Worm (Caenorhabditis elegans) whole organism, young adult: Measurements from ENCODE around the gene egl-10.

ENCODE experiments used
- B0019.2 ChIP-seq: fragments of 200-800 bp; sonication (Bioruptor generic); conservative IDR thresholded peaks from 2 replicates; pipeline ENCODE4 v1.3.6; 2022; ENCODE audit warnings: missing genetic modification reagents, missing genetic modification characterization, missing compliant biosample characterization
- B0035.1 ChIP-seq: sonication (generic microtip); optimal IDR thresholded peaks from 2 replicates; lab custom pipeline; 2016; ENCODE audit warnings: missing genetic modification characterization, mild to moderate bottlenecking, missing compliant biosample characterization, missing genotype, missing genetic modification reagents
- B0336.3 ChIP-seq: fragments of 200-800 bp; sonication (Bioruptor generic); IDR thresholded peaks from 2 replicates; pipeline ENCODE4 v1.3.6; 2022; ENCODE audit warnings: missing genetic modification characterization, missing compliant biosample characterization
- C06A6.2 ChIP-seq: fragments of 200-800 bp; sonication (Bioruptor generic); conservative IDR thresholded peaks from 2 replicates; pipeline ENCODE4 v1.3.6; 2022; ENCODE audit warnings: missing genetic modification characterization, missing compliant biosample characterization
- C17E4.6 ChIP-seq: fragments of 200-800 bp; sonication (Bioruptor generic); IDR thresholded peaks from 2 replicates; pipeline ENCODE4 v1.3.6; 2022; ENCODE audit warnings: missing genetic modification reagents, missing genetic modification characterization, missing compliant biosample characterization
- F10E7.11 ChIP-seq: sonication (generic microtip); optimal IDR thresholded peaks from 2 replicates; lab custom pipeline; 2017; ENCODE audit warnings: mild to moderate bottlenecking, missing genetic modification characterization, moderate library complexity, missing compliant biosample characterization
- F23B12.7 ChIP-seq: sonication (generic microtip); optimal IDR thresholded peaks from 2 replicates; lab custom pipeline; 2017; ENCODE audit warnings: missing genetic modification characterization, mild to moderate bottlenecking, missing compliant biosample characterization, antibody characterized with exemption, moderate library complexity; ENCODE audit not compliant: insufficient read depth
- F37B4.10 ChIP-seq: fragments of 200-800 bp; sonication (Bioruptor generic); IDR thresholded peaks from 2 replicates; pipeline ENCODE4 v1.3.6; 2022; ENCODE audit warnings: missing genetic modification characterization, missing compliant biosample characterization
- K12H6.12 ChIP-seq: fragments of 200-800 bp; sonication (Bioruptor generic); optimal IDR thresholded peaks from 2 replicates; lab custom pipeline; 2018; ENCODE audit warnings: mild to moderate bottlenecking, missing genetic modification characterization, missing compliant biosample characterization
- T07F8.4 ChIP-seq: sonication (generic microtip); optimal IDR thresholded peaks from 2 replicates; lab custom pipeline; 2016; ENCODE audit warnings: mild to moderate bottlenecking, missing genetic modification characterization, moderate library complexity, missing compliant biosample characterization
- Y53F4B.3 ChIP-seq: fragments of 200-800 bp; sonication (Bioruptor generic); IDR thresholded peaks from 2 replicates; pipeline ENCODE4 v1.3.6; 2022; ENCODE audit warnings: missing genetic modification reagents, missing genetic modification characterization, missing compliant biosample characterization
- Y53G8AR.9 ChIP-seq: fragments of 200-800 bp; sonication (Bioruptor generic); conservative IDR thresholded peaks from 2 replicates; pipeline ENCODE4 v1.3.6; 2022; ENCODE audit warnings: missing genetic modification reagents, missing genetic modification characterization, missing compliant biosample characterization
- Y67H2A.10 ChIP-seq: fragments of 200-800 bp; sonication (Bioruptor generic); conservative IDR thresholded peaks from 2 replicates; pipeline ENCODE4 v1.3.6; 2022; ENCODE audit warnings: missing genetic modification reagents, missing genetic modification characterization, missing compliant biosample characterization
- attf-5 ChIP-seq: fragments of 200-800 bp; sonication (Bioruptor generic); optimal IDR thresholded peaks from 2 replicates; lab custom pipeline; 2018; ENCODE audit warnings: mild to moderate bottlenecking, missing genetic modification characterization, missing compliant biosample characterization
- bed-2 ChIP-seq: fragments of 200-800 bp; sonication (Bioruptor generic); IDR thresholded peaks from 2 replicates; pipeline ENCODE4 v1.3.6; 2022; ENCODE audit warnings: missing genetic modification reagents, missing genetic modification characterization, missing compliant biosample characterization
- cebp-2 ChIP-seq: fragments of 200-800 bp; sonication (Bioruptor generic); IDR thresholded peaks from 2 replicates; pipeline ENCODE4 v1.3.6; 2022; ENCODE audit warnings: missing genetic modification characterization, missing compliant biosample characterization
- ceh-58 ChIP-seq: fragments of 200-800 bp; sonication (Bioruptor generic); IDR thresholded peaks from 2 replicates; pipeline ENCODE4 v1.3.6; 2022; ENCODE audit warnings: missing genetic modification characterization, missing compliant biosample characterization
- ceh-79 ChIP-seq: sonication (generic microtip); optimal IDR thresholded peaks from 2 replicates; lab custom pipeline; 2017; ENCODE audit warnings: mild to moderate bottlenecking, missing genetic modification characterization, missing compliant biosample characterization
- ceh-91 ChIP-seq: fragments of 200-800 bp; sonication (Bioruptor generic); IDR thresholded peaks from 2 replicates; pipeline ENCODE4 v1.3.6; 2022; ENCODE audit warnings: missing genetic modification reagents, missing genetic modification characterization, missing compliant biosample characterization
- chd-7 ChIP-seq: sonication (generic microtip); optimal IDR thresholded peaks from 2 replicates; lab custom pipeline; 2016; ENCODE audit warnings: mild to moderate bottlenecking, missing genetic modification characterization, moderate library complexity, missing compliant biosample characterization
- dpl-1 ChIP-seq: fragments of 150-350 bp; optimal IDR thresholded peaks from 2 replicates; lab custom pipeline; 2014; ENCODE audit warnings: missing biosample characterization, missing genetic modification reagents, missing genetic modification characterization
- fkh-3 ChIP-seq: sonication (generic microtip); optimal IDR thresholded peaks from 2 replicates; lab custom pipeline; 2016; ENCODE audit warnings: mild to moderate bottlenecking, missing genetic modification characterization, missing compliant biosample characterization
- gei-17 ChIP-seq: fragments of 200-800 bp; sonication (Bioruptor generic); optimal IDR thresholded peaks from 2 replicates; lab custom pipeline; 2018; ENCODE audit warnings: mild to moderate bottlenecking, missing genetic modification characterization, missing compliant biosample characterization
- let-526 ChIP-seq: fragments of 200-800 bp; sonication (Bioruptor generic); IDR thresholded peaks from 2 replicates; pipeline ENCODE4 v1.3.6; 2022; ENCODE audit warnings: missing genetic modification reagents, missing genetic modification characterization, missing compliant biosample characterization
- let-607 ChIP-seq, 2 experiments: fragments of 200-800 bp in 1 of 2; sonication (Bioruptor generic) in 1 of 2; sonication (generic microtip) in 1 of 2; optimal IDR thresholded peaks; 2 replicates each; lab custom pipeline; 2016 to 2018; ENCODE audit warnings: mild to moderate bottlenecking in 2 of 2, missing compliant biosample characterization in 2 of 2, missing genetic modification characterization in 2 of 2, moderate library complexity in 2 of 2, missing genotype in 1 of 2
- lin-35 ChIP-seq, 3 experiments: fragments of 150-350 bp in 2 of 3; sonication (generic microtip) in 1 of 3; optimal IDR thresholded peaks; 2 replicates each; lab custom pipeline; 2014 to 2018; ENCODE audit warnings: missing biosample characterization in 3 of 3, missing genetic modification characterization in 3 of 3, missing genetic modification reagents in 3 of 3
- lin-40 ChIP-seq: sonication (generic microtip); optimal IDR thresholded peaks from 2 replicates; lab custom pipeline; 2016; ENCODE audit warnings: missing genetic modification characterization, mild to moderate bottlenecking, missing compliant biosample characterization, missing genotype, missing genetic modification reagents
- lin-54 ChIP-seq: fragments of 200-800 bp; sonication (Bioruptor generic); optimal IDR thresholded peaks from 2 replicates; lab custom pipeline; 2018; ENCODE audit warnings: mild to moderate bottlenecking, missing genetic modification characterization, missing compliant biosample characterization
- lsl-1 ChIP-seq: fragments of 200-800 bp; sonication (Bioruptor generic); optimal IDR thresholded peaks from 2 replicates; lab custom pipeline; 2018; ENCODE audit warnings: mild to moderate bottlenecking, missing genetic modification characterization, moderate library complexity, missing compliant biosample characterization
- lsy-27 ChIP-seq: sonication (generic microtip); optimal IDR thresholded peaks from 2 replicates; lab custom pipeline; 2017; ENCODE audit warnings: missing genetic modification characterization, mild to moderate bottlenecking, missing compliant biosample characterization, antibody characterized with exemption, missing genotype, borderline replicate concordance; ENCODE audit not compliant: insufficient read depth
- madf-3 ChIP-seq: fragments of 200-800 bp; sonication (Bioruptor generic); IDR thresholded peaks from 2 replicates; pipeline ENCODE4 v1.3.6; 2022; ENCODE audit warnings: missing genetic modification reagents, missing genetic modification characterization, missing compliant biosample characterization
- mes-4 ChIP-seq: sonication (generic microtip); optimal IDR thresholded peaks from 2 replicates; lab custom pipeline; 2016; ENCODE audit warnings: missing genotype, missing genetic modification characterization, missing compliant biosample characterization
- nfya-1 ChIP-seq: sonication (generic microtip); optimal IDR thresholded peaks from 2 replicates; lab custom pipeline; 2017; ENCODE audit warnings: antibody characterized with exemption, missing compliant biosample characterization, missing genetic modification characterization, borderline replicate concordance; ENCODE audit not compliant: insufficient read depth
- nfya-2 ChIP-seq: fragments of 200-800 bp; sonication (Bioruptor generic); IDR thresholded peaks from 2 replicates; pipeline ENCODE4 v1.3.6; 2022; ENCODE audit warnings: missing genetic modification reagents, missing genetic modification characterization, missing compliant biosample characterization
- nhr-120 ChIP-seq: fragments of 200-800 bp; sonication (Bioruptor generic); IDR thresholded peaks from 2 replicates; pipeline ENCODE4 v1.3.6; 2022; ENCODE audit warnings: missing genetic modification characterization, missing compliant biosample characterization
- nhr-179 ChIP-seq: sonication (generic microtip); optimal IDR thresholded peaks from 2 replicates; lab custom pipeline; 2016; ENCODE audit warnings: mild to moderate bottlenecking, missing genetic modification characterization, missing compliant biosample characterization
- nhr-90 ChIP-seq: sonication (generic microtip); optimal IDR thresholded peaks from 2 replicates; lab custom pipeline; 2016; ENCODE audit warnings: missing genotype, mild to moderate bottlenecking, missing genetic modification characterization, missing compliant biosample characterization
- rcor-1 ChIP-seq: fragments of 200-800 bp; sonication (Bioruptor generic); IDR thresholded peaks from 2 replicates; pipeline ENCODE4 v1.3.6; 2022; ENCODE audit warnings: missing genetic modification reagents, missing genetic modification characterization, missing compliant biosample characterization
- rec-8 ChIP-seq, 2 experiments: sonication (generic microtip); optimal IDR thresholded peaks; 2 replicates each; lab custom pipeline; 2016; ENCODE audit warnings: mild to moderate bottlenecking in 2 of 2, missing genetic modification characterization in 2 of 2, missing genetic modification reagents in 2 of 2, missing genotype in 2 of 2, missing biosample characterization in 1 of 2, missing compliant biosample characterization in 1 of 2, moderate library complexity in 1 of 2
- rpc-1 ChIP-seq, 2 experiments: fragments of 150-350 bp in 1 of 2; sonication (generic microtip) in 1 of 2; optimal IDR thresholded peaks; 2 replicates each; lab custom pipeline; 2014 to 2018; ENCODE audit warnings: missing biosample characterization in 1 of 2, missing genetic modification characterization in 1 of 2, missing genetic modification reagents in 1 of 2, missing genotype in 1 of 2
- snpc-1.1 ChIP-seq: sonication (generic microtip); optimal IDR thresholded peaks from 2 replicates; lab custom pipeline; 2017; ENCODE audit warnings: missing genetic modification characterization, mild to moderate bottlenecking, missing compliant biosample characterization, antibody characterized with exemption, moderate library complexity, missing genotype, missing genetic modification reagents; ENCODE audit not compliant: insufficient read depth
- sptf-2 ChIP-seq: fragments of 200-800 bp; sonication (Bioruptor generic); optimal IDR thresholded peaks from 2 replicates; lab custom pipeline; 2018; ENCODE audit warnings: mild to moderate bottlenecking, missing genetic modification characterization, missing compliant biosample characterization
- ztf-18 ChIP-seq: sonication (generic microtip); optimal IDR thresholded peaks from 2 replicates; lab custom pipeline; 2016; ENCODE audit warnings: missing genotype, mild to moderate bottlenecking, missing genetic modification characterization, missing compliant biosample characterization
- ztf-26 ChIP-seq: sonication (generic microtip); optimal IDR thresholded peaks from 2 replicates; lab custom pipeline; 2017; ENCODE audit warnings: missing genetic modification characterization, missing compliant biosample characterization
- ztf-3 ChIP-seq: fragments of 200-800 bp; sonication (Bioruptor generic); optimal IDR thresholded peaks from 2 replicates; lab custom pipeline; 2018; ENCODE audit warnings: mild to moderate bottlenecking, missing genetic modification characterization, missing compliant biosample characterization

egl-10 gene

ce11 chrV:12505730-12506129 is 42.9 kb upstream of the egl-10 start:
- TF ChIP-seq ztf-26, result no peak
- no peak for TF ChIP-seq mes-4 (tag; lab: Kevin White, UChicago)
- no peak for TF ChIP-seq ceh-91
- no peak for TF ChIP-seq chd-7 (tag; lab: Kevin White, UChicago)
- no peak for TF ChIP-seq lin-40 (tag; lab: Kevin White, UChicago)
- TF ChIP-seq nhr-179 (tag; lab: Kevin White, UChicago), result no peak
- no peak for TF ChIP-seq T07F8.4 (tag; lab: Kevin White, UChicago)
- no peak for TF ChIP-seq B0019.2
- no peak for TF ChIP-seq sptf-2 (GFP tag; lab: Kevin White, UChicago)
- no peak for TF ChIP-seq fkh-3 (tag; lab: Kevin White, UChicago)
- TF ChIP-seq lin-54 (GFP tag; lab: Kevin White, UChicago), result no peak
- no peak for TF ChIP-seq Y67H2A.10 (GFP tag; lab: Robert Waterston, UW)
- TF ChIP-seq C17E4.6 (GFP tag; lab: Robert Waterston, UW), result no peak
- TF ChIP-seq ceh-58, result no peak
- no peak for TF ChIP-seq gei-17
- no peak for TF ChIP-seq lsl-1
- TF ChIP-seq F37B4.10, result no peak
- no peak for TF ChIP-seq B0035.1
- no peak for TF ChIP-seq C06A6.2 (GFP tag; lab: Robert Waterston, UW)

- TF ChIP-seq lin-40 (tag; lab: Kevin White, UChicago), result no peak
- no peak for TF ChIP-seq nfya-1
- TF ChIP-seq dpl-1, result no peak
- no peak for TF ChIP-seq attf-5 (GFP tag; lab: Kevin White, UChicago)
- no peak for TF ChIP-seq snpc-1.1
- TF ChIP-seq bed-2 (GFP tag; lab: Robert Waterston, UW), result no peak
- TF ChIP-seq let-526, result no peak
- no peak for TF ChIP-seq gei-17
- no peak for TF ChIP-seq rpc-1 (optimal IDR thresholded peaks at IDR 0.05; lab: Kevin White, UChicago)
- no peak for TF ChIP-seq rpc-1 (tag; optimal IDR thresholded peaks at IDR 0.05; lab: Kevin White, UChicago)
- no peak for TF ChIP-seq F10E7.11
- TF ChIP-seq nhr-120 (GFP tag; lab: Robert Waterston, UW), result no peak
- TF ChIP-seq Y53F4B.3 (GFP tag; lab: Robert Waterston, UW), result no peak
- TF ChIP-seq ztf-3 (GFP tag; lab: Kevin White, UChicago), result no peak
- TF ChIP-seq nhr-90 (tag; lab: Kevin White, UChicago), result no peak
- no peak for TF ChIP-seq F37B4.10
- no peak for TF ChIP-seq rcor-1 (GFP tag; lab: Robert Waterston, UW)
Measured at ce11 chrV:12503494-12503893, 40.7 kb upstream of the egl-10 start, which contains the start of gene T28H10.1. TSS of gene T28H10.1 (plus strand) at chrV:12503794.

- peak; percentile 94 for TF ChIP-seq ztf-18 (tag; lab: Kevin White, UChicago)
- peak; percentile 9 for TF ChIP-seq F23B12.7
- no peak for TF ChIP-seq let-526
- no peak for TF ChIP-seq lsy-27 (tag; lab: Kevin White, UChicago)
- peak in 1 of 3 experiments; percentile 67 for TF ChIP-seq lin-35 (GFP tag; optimal IDR thresholded peaks at IDR 0.05; lab: Kevin White, UChicago)
- TF ChIP-seq ztf-3 (GFP tag; lab: Kevin White, UChicago), result no peak
- peak; percentile 83 for TF ChIP-seq lin-40 (tag; lab: Kevin White, UChicago)
- TF ChIP-seq K12H6.12 (tag; lab: Kevin White, UChicago), result no peak
- TF ChIP-seq nfya-2 (GFP tag; lab: Robert Waterston, UW), result no peak
- TF ChIP-seq F37B4.10, result no peak
- no peak for TF ChIP-seq C06A6.2 (GFP tag; lab: Robert Waterston, UW)
- no peak for TF ChIP-seq rec-8 (tag; optimal IDR thresholded peaks at IDR 0.05; lab: Kevin White, UChicago)
- TF ChIP-seq ceh-79 (tag; lab: Kevin White, UChicago), result no peak
- TF ChIP-seq let-607 (tag; optimal IDR thresholded peaks at IDR 0.05; lab: Kevin White, UChicago), result peak in 1 of 2 experiments; percentile 9
- TF ChIP-seq B0336.3 (GFP tag; lab: Robert Waterston, UW), result no peak; the same call in 1 of the 2 replicates
- no peak for TF ChIP-seq cebp-2 (GFP tag; lab: Robert Waterston, UW)
- TF ChIP-seq Y53G8AR.9, result 0 out of 2 replicates have a peak, but pooled peaks have one; percentile 53
- TF ChIP-seq madf-3 (GFP tag; lab: Robert Waterston, UW), result no peak
- no peak for TF ChIP-seq snpc-1.1
Measured at ce11 chrV:12497725-12498263, 35.0 kb upstream of the egl-10 start, which contains the start of the genes W04D2.4 and rbm-25. TSS of gene W04D2.4 (minus strand) at chrV:12497755. TSS of gene rbm-25 (plus strand) at chrV:12498213.
